Fruit fly (Drosophila melanogaster) whole organism, embryonic: ENCODE data around the gene bon.

Experiments
- ATbp ChIP-seq: fragments of 200-800 bp; sonication (Bioruptor generic); optimal IDR thresholded peaks from 2 replicates; lab custom pipeline; 2017; ENCODE audit warnings: missing biosample characterization, mild to moderate bottlenecking, missing genetic modification characterization, missing genetic modification reagents
- Bteb2 ChIP-seq: fragments of 200-800 bp; sonication (Bioruptor generic); optimal IDR thresholded peaks from 2 replicates; lab custom pipeline; 2016; ENCODE audit warnings: missing biosample characterization, missing genetic modification characterization
- CG11093 ChIP-seq: fragments of 200-800 bp; sonication (Bioruptor generic); IDR thresholded peaks from 3 replicates; pipeline ENCODE4 v1.3.6; 2022; ENCODE audit warnings: missing biosample characterization, missing genetic modification characterization
- CG11247 ChIP-seq: fragments of 200-800 bp; sonication (Bioruptor generic); IDR thresholded peaks from 2 replicates; pipeline ENCODE4 v1.3.6; 2022; ENCODE audit warnings: missing biosample characterization, missing genetic modification characterization
- CG11723 ChIP-seq: fragments of 200-800 bp; sonication (Bioruptor generic); optimal IDR thresholded peaks from 2 replicates; lab custom pipeline; 2017; ENCODE audit warnings: missing biosample characterization, mild to moderate bottlenecking, missing genetic modification characterization
- CG12104 ChIP-seq: fragments of 200-800 bp; sonication (Bioruptor generic); optimal IDR thresholded peaks from 3 replicates; lab custom pipeline; 2016; ENCODE audit warnings: missing biosample characterization, missing genetic modification characterization
- CG14860 ChIP-seq: fragments of 200-800 bp; sonication (Bioruptor generic); IDR thresholded peaks from 3 replicates; pipeline ENCODE4 v1.3.6; 2022; ENCODE audit warnings: missing biosample characterization, missing genetic modification characterization; ENCODE audit not compliant: partially characterized antibody
- CG16779 ChIP-seq: fragments of 200-800 bp; sonication (Bioruptor generic); IDR thresholded peaks from 2 replicates; pipeline ENCODE4 v1.3.6; 2022; ENCODE audit warnings: missing biosample characterization, missing genetic modification characterization
- CG17359 ChIP-seq: fragments of 200-800 bp; sonication (Bioruptor generic); optimal IDR thresholded peaks from 3 replicates; lab custom pipeline; 2018; ENCODE audit warnings: missing biosample characterization, mild to moderate bottlenecking, missing genetic modification characterization, moderate library complexity
- CG18764 ChIP-seq: fragments of 200-800 bp; sonication (Bioruptor generic); optimal IDR thresholded peaks from 3 replicates; lab custom pipeline; 2016; ENCODE audit warnings: missing biosample characterization, missing genetic modification characterization
- CG31224 ChIP-seq: fragments of 200-800 bp; sonication (Bioruptor generic); IDR thresholded peaks from 2 replicates; pipeline ENCODE4 v1.3.6; 2022; ENCODE audit warnings: missing biosample characterization, missing genetic modification characterization
- CG34224 ChIP-seq: fragments of 200-800 bp; sonication (Bioruptor generic); IDR thresholded peaks from 3 replicates; pipeline ENCODE4 v1.3.6; 2022; ENCODE audit warnings: missing biosample characterization, missing genetic modification characterization; ENCODE audit not compliant: partially characterized antibody
- CG7357 ChIP-seq: fragments of 200-800 bp; sonication (Bioruptor generic); IDR thresholded peaks from 3 replicates; pipeline ENCODE4 v1.3.6; 2022; ENCODE audit warnings: missing biosample characterization, missing genetic modification characterization
- CG7928 ChIP-seq: fragments of 200-800 bp; sonication (Bioruptor generic); optimal IDR thresholded peaks from 2 replicates; lab custom pipeline; 2017; ENCODE audit warnings: missing biosample characterization, mild to moderate bottlenecking, missing genetic modification characterization
- CG7963 ChIP-seq: fragments of 200-800 bp; sonication (Bioruptor generic); IDR thresholded peaks from 3 replicates; pipeline ENCODE4 v1.3.6; 2022; ENCODE audit warnings: missing biosample characterization, missing genetic modification characterization; ENCODE audit not compliant: partially characterized antibody
- CG8281 ChIP-seq: fragments of 200-800 bp; sonication (Bioruptor generic); optimal IDR thresholded peaks from 2 replicates; lab custom pipeline; 2018; ENCODE audit warnings: missing biosample characterization, mild to moderate bottlenecking, missing genetic modification characterization, moderate library complexity
- CG8388 ChIP-seq: fragments of 200-800 bp; sonication (Bioruptor generic); optimal IDR thresholded peaks from 2 replicates; lab custom pipeline; 2019; ENCODE audit warnings: missing biosample characterization, mild to moderate bottlenecking, missing genetic modification characterization, moderate library complexity
- Dbx ChIP-seq: fragments of 200-800 bp; sonication (Bioruptor generic); IDR thresholded peaks from 3 replicates; pipeline ENCODE4 v1.3.6; 2022; ENCODE audit warnings: missing biosample characterization, missing genetic modification characterization
- Dref ChIP-seq: fragments of 200-800 bp; sonication (Bioruptor generic); IDR thresholded peaks from 2 replicates; pipeline ENCODE4 v1.3.6; 2022; ENCODE audit warnings: missing biosample characterization, missing genetic modification characterization
- Elba2 ChIP-seq: fragments of 200-800 bp; sonication (Bioruptor generic); optimal IDR thresholded peaks from 3 replicates; lab custom pipeline; 2016; ENCODE audit warnings: missing biosample characterization, missing genetic modification characterization
- Fer3 ChIP-seq: fragments of 200-800 bp; sonication (Bioruptor generic); optimal IDR thresholded peaks from 2 replicates; lab custom pipeline; 2018; ENCODE audit warnings: missing biosample characterization, mild to moderate bottlenecking, missing genetic modification characterization, moderate library complexity
- HLH3B ChIP-seq: fragments of 200-800 bp; sonication (Bioruptor generic); IDR thresholded peaks from 2 replicates; pipeline ENCODE4 v1.3.6; 2022; ENCODE audit warnings: missing biosample characterization, missing genetic modification characterization
- Hr78 ChIP-seq, 2 experiments: fragments of 200-800 bp in 1 of 2; fragments of >200 bp in 1 of 2; sonication (Bioruptor generic) in 1 of 2; optimal IDR thresholded peaks; 2 replicates each; lab custom pipeline; 2017 to 2019; ENCODE audit warnings: missing biosample characterization in 2 of 2, missing genetic modification characterization in 2 of 2, mild to moderate bottlenecking in 1 of 2, moderate library complexity in 1 of 2
- Lhr ChIP-seq: fragments of 200-800 bp; sonication (Bioruptor generic); optimal IDR thresholded peaks from 3 replicates; lab custom pipeline; 2017; ENCODE audit warnings: mild to moderate bottlenecking, missing biosample characterization, missing genetic modification reagents, missing genetic modification characterization
- Max ChIP-seq: fragments of 200-800 bp; sonication (Bioruptor generic); optimal IDR thresholded peaks from 2 replicates; lab custom pipeline; 2016; ENCODE audit warnings: missing biosample characterization, mild to moderate bottlenecking, missing genetic modification characterization
- Med ChIP-seq: fragments of 200-800 bp; sonication (Bioruptor generic); peaks from one replicate; lab custom pipeline; 2016; ENCODE audit warnings: missing biosample characterization, missing genetic modification characterization, mild to moderate bottlenecking, inconsistent platforms, moderate library complexity
- Mrtf ChIP-seq: fragments of 200-800 bp; sonication (Bioruptor generic); IDR thresholded peaks from 3 replicates; pipeline ENCODE4 v1.3.6; 2022; ENCODE audit warnings: missing biosample characterization, missing genetic modification characterization
- Tbp ChIP-seq: fragments of >200 bp; optimal IDR thresholded peaks from 2 replicates; lab custom pipeline; 2018; ENCODE audit warnings: missing biosample characterization, missing genetic modification characterization
- corto ChIP-seq: fragments of 200-800 bp; sonication (Bioruptor generic); optimal IDR thresholded peaks from 2 replicates; lab custom pipeline; 2016; ENCODE audit warnings: missing biosample characterization, mild to moderate bottlenecking, missing genetic modification characterization, moderate library complexity
- da ChIP-seq: fragments of 200-800 bp; sonication (Bioruptor generic); optimal IDR thresholded peaks from 2 replicates; lab custom pipeline; 2016; ENCODE audit warnings: missing biosample characterization, missing genetic modification characterization
- emc ChIP-seq: fragments of 200-800 bp; sonication (Bioruptor generic); optimal IDR thresholded peaks from 2 replicates; lab custom pipeline; 2016; ENCODE audit warnings: missing biosample characterization, missing genetic modification characterization
- eve ChIP-seq, 2 experiments: fragments of >200 bp; optimal IDR thresholded peaks; 2 replicates each; lab custom pipeline; 2017; ENCODE audit warnings: missing biosample characterization in 2 of 2, missing genetic modification characterization in 2 of 2
- exex ChIP-seq: fragments of 200-800 bp; sonication (Bioruptor generic); optimal IDR thresholded peaks from 4 replicates; lab custom pipeline; 2018; ENCODE audit warnings: missing biosample characterization, mild to moderate bottlenecking, missing genetic modification characterization, moderate library complexity
- grau ChIP-seq: fragments of 200-800 bp; optimal IDR thresholded peaks from 3 replicates; lab custom pipeline; 2019; ENCODE audit warnings: missing biosample characterization, mild to moderate bottlenecking, missing genetic modification characterization, moderate library complexity
- hkb ChIP-seq, 2 experiments: fragments of 200-800 bp in 1 of 2; fragments of >200 bp in 1 of 2; sonication (Bioruptor generic) in 1 of 2; IDR thresholded peaks in 1 of 2; optimal IDR thresholded peaks in 1 of 2; 2 replicates each; pipeline versions ENCODE4 v1.3.6 to Lab custom; 2017 to 2022; ENCODE audit warnings: missing biosample characterization in 1 of 2, missing genetic modification characterization in 1 of 2
- insv ChIP-seq, 2 experiments: fragments of 200-800 bp; sonication (Bioruptor generic); optimal IDR thresholded peaks; 3 replicates each; lab custom pipeline; 2016 to 2018; ENCODE audit warnings: missing biosample characterization in 2 of 2, missing genetic modification characterization in 2 of 2
- jumu ChIP-seq: fragments of 200-800 bp; sonication (Bioruptor generic); optimal IDR thresholded peaks from 3 replicates; lab custom pipeline; 2016; ENCODE audit warnings: missing biosample characterization, missing genetic modification characterization
- klu ChIP-seq: fragments of 200-800 bp; sonication (Bioruptor generic); IDR thresholded peaks from 2 replicates; pipeline ENCODE4 v1.3.6; 2022; ENCODE audit warnings: missing biosample characterization, missing genetic modification characterization
- nau ChIP-seq: fragments of 200-800 bp; sonication (Bioruptor generic); optimal IDR thresholded peaks from 3 replicates; lab custom pipeline; 2017; ENCODE audit warnings: missing biosample characterization, mild to moderate bottlenecking, missing genetic modification characterization, missing genetic modification reagents
- nerfin-2 ChIP-seq: fragments of 200-800 bp; sonication (Bioruptor generic); IDR thresholded peaks from 2 replicates; pipeline ENCODE4 v1.3.6; 2022; ENCODE audit warnings: missing biosample characterization, missing genetic modification characterization; ENCODE audit not compliant: partially characterized antibody
- nmo ChIP-seq: fragments of 200-800 bp; sonication (Bioruptor generic); optimal IDR thresholded peaks from 2 replicates; lab custom pipeline; 2018; ENCODE audit warnings: missing biosample characterization, mild to moderate bottlenecking, missing genetic modification characterization, moderate library complexity
- pb ChIP-seq: fragments of 200-800 bp; sonication (Bioruptor generic); optimal IDR thresholded peaks from 3 replicates; lab custom pipeline; 2016; ENCODE audit warnings: missing biosample characterization, missing genetic modification characterization
- rib ChIP-seq: fragments of 200-800 bp; sonication (Bioruptor generic); IDR thresholded peaks from 2 replicates; pipeline ENCODE4 v1.3.6; 2022; ENCODE audit warnings: missing biosample characterization, missing genetic modification characterization
- sc ChIP-seq, 3 experiments: fragments of >200 bp in 2 of 3; fragments of 200-800 bp in 1 of 3; sonication (Bioruptor generic) in 1 of 3; optimal IDR thresholded peaks; 2 replicates in 2 of 3; 3 replicates in 1 of 3; lab custom pipeline; 2017; ENCODE audit warnings: mild to moderate bottlenecking in 1 of 3, missing biosample characterization in 1 of 3, missing genetic modification characterization in 1 of 3, missing genetic modification reagents in 1 of 3
- sens ChIP-seq: fragments of 200-800 bp; sonication (Bioruptor generic); peaks from one replicate; lab custom pipeline; 2016; ENCODE audit warnings: missing biosample characterization, missing genetic modification characterization
- seq ChIP-seq: fragments of 200-800 bp; sonication (Bioruptor generic); IDR thresholded peaks from 2 replicates; pipeline ENCODE4 v1.3.6; 2022; ENCODE audit warnings: missing biosample characterization, missing genetic modification characterization
- so ChIP-seq: fragments of 200-800 bp; sonication (Bioruptor generic); IDR thresholded peaks from 3 replicates; pipeline ENCODE4 v1.3.6; 2022; ENCODE audit warnings: missing biosample characterization, missing genetic modification characterization
- vfl ChIP-seq: fragments of 200-800 bp; sonication (Bioruptor generic); optimal IDR thresholded peaks from 2 replicates; lab custom pipeline; 2016; ENCODE audit warnings: missing biosample characterization, missing genetic modification characterization
- z ChIP-seq: fragments of 200-800 bp; sonication (Bioruptor generic); IDR thresholded peaks from 3 replicates; pipeline ENCODE4 v1.3.6; 2022; ENCODE audit warnings: missing biosample characterization, missing genetic modification characterization
- zen ChIP-seq: fragments of 200-800 bp; sonication (Bioruptor generic); optimal IDR thresholded peaks from 3 replicates; lab custom pipeline; 2018; ENCODE audit warnings: missing biosample characterization, mild to moderate bottlenecking, missing genetic modification characterization, moderate library complexity

Gene bon

DNA sequence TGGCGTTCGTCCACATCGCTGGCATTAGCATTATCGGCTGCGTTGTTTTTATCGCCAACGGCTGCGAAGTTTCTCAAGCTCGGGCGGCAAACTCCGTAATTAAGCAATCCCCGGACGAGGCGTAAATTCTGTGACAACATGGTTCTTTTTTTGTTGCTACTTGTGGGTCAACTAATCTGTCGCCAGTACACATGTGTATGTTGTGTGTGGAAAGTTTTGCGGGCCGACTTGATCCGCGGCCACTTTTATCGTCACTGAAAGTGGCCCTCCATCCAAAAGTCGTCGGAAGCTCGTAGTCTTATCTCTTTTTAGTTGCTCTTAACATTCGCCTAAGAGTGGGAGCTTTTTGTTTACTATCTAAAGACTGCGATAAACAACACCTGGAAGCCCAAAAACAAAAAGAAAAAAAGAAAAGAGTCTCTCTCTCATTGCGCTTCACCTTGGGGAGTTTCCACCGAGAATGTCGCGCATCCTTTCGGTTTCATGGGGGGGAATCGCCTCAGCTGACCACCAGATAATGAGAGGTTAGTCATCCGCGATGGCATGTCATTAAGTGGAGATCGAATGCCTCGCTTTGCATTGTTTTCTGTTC lies 29.0 kb upstream of the bon start, which contains the start of gene CG10877 (continued):
- TF ChIP-seq hkb (optimal IDR thresholded peaks at IDR 0.05; lab: Kevin White, UChicago) (no peak), hkb (GFP tag; IDR thresholded peaks at IDR 0.05; lab: Robert Waterston, UW) (no peak), Dbx (GFP tag; lab: Robert Waterston, UW) (no peak), jumu (no peak), CG11723 (GFP tag; lab: Kevin White, UChicago) (no peak), CG34224 (GFP tag; lab: Robert Waterston, UW) (peak; percentile 28; the same call in 1 of the 3 replicates), pb (no peak), eve (GFP tag; optimal IDR thresholded peaks at IDR 0.05; lab: Kevin White, UChicago) (no peak), nmo (GFP tag; lab: Kevin White, UChicago) (no peak), Max (GFP tag; lab: Kevin White, UChicago) (no peak), z (GFP tag; lab: Robert Waterston, UW) (0 out of 3 replicates have a peak, but pooled peaks have one; percentile 9), vfl (GFP tag; lab: Kevin White, UChicago) (no peak), Tbp (no peak), CG18764 (GFP tag; lab: Kevin White, UChicago) (no peak), nerfin-2 (GFP tag; lab: Robert Waterston, UW) (no peak), corto (GFP tag; lab: Kevin White, UChicago) (no peak), Dref (GFP tag; lab: Robert Waterston, UW) (no peak), seq (GFP tag; lab: Robert Waterston, UW) (no peak), CG11093 (GFP tag; lab: Robert Waterston, UW) (no peak), Lhr (GFP tag; lab: Kevin White, UChicago) (no peak), CG7928 (no peak), CG14860 (no peak), CG7963 (GFP tag; lab: Robert Waterston, UW) (no peak), CG31224 (GFP tag; lab: Robert Waterston, UW) (no peak), CG11247 (no peak), rib (no peak), CG12104 (no peak), ATbp (GFP tag; lab: Kevin White, UChicago) (no peak), insv (GFP tag; optimal IDR thresholded peaks at IDR 0.05; lab: Kevin White, UChicago) (no peak), CG8388 (GFP tag; lab: Kevin White, UChicago) (no peak), CG17359 (tag; lab: Kevin White, UChicago) (no peak), sens (GFP tag; lab: Kevin White, UChicago) (peak; percentile 18), Hr78 (GFP tag; optimal IDR thresholded peaks at IDR 0.05; lab: Kevin White, UChicago) (peak in 1 of 2 experiments; percentile 36), zen (tag; lab: Kevin White, UChicago) (no peak), Med (GFP tag; lab: Kevin White, UChicago) (peak; percentile 72), exex (tag; lab: Kevin White, UChicago) (peak; percentile 58), sc (optimal IDR thresholded peaks at IDR 0.05; lab: Kevin White, UChicago) (no peak), sc (GFP tag; optimal IDR thresholded peaks at IDR 0.05; lab: Kevin White, UChicago) (no peak), Fer3 (tag; lab: Kevin White, UChicago) (no peak), klu (GFP tag; lab: Robert Waterston, UW) (no peak), emc (GFP tag; lab: Kevin White, UChicago) (no peak), Mrtf (GFP tag; lab: Robert Waterston, UW) (no peak), CG7357 (GFP tag; lab: Robert Waterston, UW) (no peak), grau (tag; lab: Kevin White, UChicago) (no peak), CG16779 (no peak), nau (GFP tag; lab: Kevin White, UChicago) (no peak), da (GFP tag; lab: Kevin White, UChicago) (no peak), CG8281 (tag; lab: Kevin White, UChicago) (no peak), HLH3B (GFP tag; lab: Robert Waterston, UW) (no peak), Bteb2 (no peak), so (GFP tag; lab: Robert Waterston, UW) (no peak), Elba2 (no peak)
